Fruit fly (Drosophila melanogaster): ENCODE measurements around the gene CG13931.

- TF ChIP-seq usp (GFP tag; optimal IDR thresholded peaks at IDR 0.05) (no peak), psq (optimal IDR thresholded peaks at IDR 0.05) (no peak)
Observed at dm6 chr3L:1676222-1676621, 26.0 kb downstream of the CG13931 start.
